Worm (Caenorhabditis elegans): ENCODE data around the gene dnc-2.
A peak's percentile ranks its signal among the peaks of the same experiment; 100 is the strongest.

The dnc-2 gene

DNA sequence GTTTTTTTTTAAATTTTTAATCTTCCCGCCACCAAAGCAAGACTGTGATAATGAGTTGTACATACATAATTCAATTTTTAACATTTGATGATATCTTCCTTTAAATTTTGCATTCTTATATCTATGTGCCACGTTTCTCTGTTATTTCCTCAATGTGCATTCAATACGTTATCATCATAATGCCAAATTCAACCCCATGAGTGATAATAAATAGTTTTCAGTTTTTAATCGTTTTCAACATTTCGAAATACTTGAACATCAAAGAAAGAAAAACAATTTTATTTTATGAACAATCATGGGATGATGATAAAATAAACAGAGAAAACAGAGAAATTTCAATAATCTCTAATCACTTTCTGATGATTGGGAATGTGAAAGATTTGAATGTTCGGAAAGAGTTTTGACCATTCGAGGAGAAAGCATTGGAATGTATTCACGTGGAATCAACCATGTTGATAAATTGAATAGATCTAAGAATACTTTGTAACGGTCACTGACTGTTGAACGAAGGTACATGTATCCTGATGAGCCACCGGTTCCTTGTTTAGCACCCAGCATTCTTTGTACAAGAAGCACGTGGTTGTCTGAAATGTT, 8.1 kb downstream of the dnc-2 start:
- TF ChIP-seq elt-2 (tag; optimal IDR thresholded peaks at IDR 0.05) (peak; percentile 23), hlh-6 (tag; optimal IDR thresholded peaks at IDR 0.05) (no peak), ztf-16 (tag; optimal IDR thresholded peaks at IDR 0.05) (no peak), sdc-2 (tag; optimal IDR thresholded peaks at IDR 0.05) (no peak)

ce11 chrIII:5915926-5916325, 9.6 kb downstream of the dnc-2 start:
- TF ChIP-seq tbx-7 (tag; optimal IDR thresholded peaks at IDR 0.05) (no peak), ttx-3 (tag; optimal IDR thresholded peaks at IDR 0.05) (no peak), ceh-45 (GFP tag; IDR thresholded peaks at IDR 0.05) (no peak), ceh-24 (tag; optimal IDR thresholded peaks at IDR 0.05) (no peak), ceh-14 (tag; optimal IDR thresholded peaks at IDR 0.05) (no peak), elt-2 (tag; optimal IDR thresholded peaks at IDR 0.05) (peak; percentile 94), tbx-2 (tag; optimal IDR thresholded peaks at IDR 0.05) (no peak), elt-4 (tag; optimal IDR thresholded peaks at IDR 0.05) (no peak)

DNA sequence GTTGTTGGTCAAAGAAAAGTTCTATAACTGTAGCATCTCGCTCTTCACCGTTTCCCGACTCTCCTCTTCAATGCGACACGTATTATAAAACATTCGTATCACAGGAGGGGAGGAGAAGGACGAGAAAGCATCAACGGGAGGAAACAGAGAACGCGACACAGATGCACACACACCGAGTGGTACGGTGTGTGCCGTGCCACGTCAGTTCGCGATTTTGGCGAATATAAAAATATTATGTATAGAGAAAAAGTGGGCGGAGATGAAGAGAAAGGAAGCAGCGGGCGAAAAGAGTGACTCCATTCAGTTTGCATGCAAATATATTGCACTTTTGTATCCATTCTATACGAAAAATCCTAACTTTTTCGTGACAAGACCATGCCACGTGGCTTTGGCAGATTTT, 10.8 kb downstream of the dnc-2 start:
- no peak for TF ChIP-seq pax-1 (tag; optimal IDR thresholded peaks at IDR 0.05)
- TF ChIP-seq ceh-2 (tag; optimal IDR thresholded peaks at IDR 0.05), result no peak
- peak; percentile 5 for TF ChIP-seq elt-2 (tag; optimal IDR thresholded peaks at IDR 0.05)
- peak; percentile 55 for TF ChIP-seq nfya-1 (tag; optimal IDR thresholded peaks at IDR 0.05)
- TF ChIP-seq pha-4 (tag; optimal IDR thresholded peaks at IDR 0.05), result no peak
- TF ChIP-seq F13H6.1 (tag; optimal IDR thresholded peaks at IDR 0.05), result no peak
- no peak for TF ChIP-seq odd-2 (tag; optimal IDR thresholded peaks at IDR 0.05)
- TF ChIP-seq che-1 (tag; optimal IDR thresholded peaks at IDR 0.05), result no peak

ce11 chrIII:5908408-5908807, 17.1 kb downstream of the dnc-2 start, which contains the start of gene C28H8.3:
C28H8.3 (plus strand) TSS chrIII:5908700.
- TF ChIP-seq ceh-22 (tag; optimal IDR thresholded peaks at IDR 0.05) (no peak), elt-2 (tag; optimal IDR thresholded peaks at IDR 0.05) (no peak), che-1 (tag; optimal IDR thresholded peaks at IDR 0.05) (no peak), pat-9 (tag; optimal IDR thresholded peaks at IDR 0.05) (no peak), K09A11.1 (tag; optimal IDR thresholded peaks at IDR 0.05; ENCODE audit: insufficient read depth) (no peak), ceh-48 (tag; optimal IDR thresholded peaks at IDR 0.05) (no peak), ceh-2 (tag; optimal IDR thresholded peaks at IDR 0.05) (no peak), ceh-30 (tag; optimal IDR thresholded peaks at IDR 0.05) (no peak), ceh-24 (tag; optimal IDR thresholded peaks at IDR 0.05) (no peak), Y22D7AL.16 (tag; optimal IDR thresholded peaks at IDR 0.05) (no peak), ceh-9 (tag; optimal IDR thresholded peaks at IDR 0.05) (no peak), F13H6.1 (tag; optimal IDR thresholded peaks at IDR 0.05) (no peak), tbx-2 (tag; optimal IDR thresholded peaks at IDR 0.05) (no peak), unc-42 (tag; optimal IDR thresholded peaks at IDR 0.05) (no peak), K02D7.2 (tag; optimal IDR thresholded peaks at IDR 0.05) (no peak)

DNA sequence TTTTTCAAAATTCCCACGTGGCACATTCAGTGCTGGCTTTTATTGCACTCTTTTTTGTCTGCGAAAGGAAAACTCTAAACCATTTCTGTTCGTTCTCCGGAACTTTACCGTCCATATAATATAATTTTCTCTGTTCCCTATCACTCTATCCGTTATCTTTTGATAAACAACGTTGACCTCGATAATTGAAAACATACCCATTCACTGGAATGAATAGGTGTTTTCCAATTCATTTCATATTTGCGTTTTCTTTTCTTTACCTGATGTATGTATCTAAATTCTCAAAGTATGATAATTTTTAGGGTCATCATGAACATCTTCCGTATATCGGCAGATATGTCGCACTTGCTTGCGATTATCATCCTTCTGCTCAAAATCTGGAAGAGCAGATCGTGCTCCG, 18.8 kb downstream of the dnc-2 start, which contains the start of gene erd-2.2:
TSS of gene erd-2.2 (plus strand) at position 301 of the 400 bp plus-strand sequence.
- no peak for TF ChIP-seq C38D4.7 (GFP tag; optimal IDR thresholded peaks at IDR 0.05)
- no peak for TF ChIP-seq ceh-9 (tag; optimal IDR thresholded peaks at IDR 0.05)
- TF ChIP-seq odd-2 (tag; optimal IDR thresholded peaks at IDR 0.05), result no peak

- TF ChIP-seq ceh-14 (tag; optimal IDR thresholded peaks at IDR 0.05), result no peak
- TF ChIP-seq ceh-48 (tag; optimal IDR thresholded peaks at IDR 0.05), result peak; percentile 85
- no peak for TF ChIP-seq nhr-232 (tag; optimal IDR thresholded peaks at IDR 0.05)
Observed at ce11 chrIII:5906059-5906458, 19.5 kb downstream of the dnc-2 start, which contains the start of gene dpff-1. dpff-1 (minus strand) TSS chrIII:5906346.

DNA sequence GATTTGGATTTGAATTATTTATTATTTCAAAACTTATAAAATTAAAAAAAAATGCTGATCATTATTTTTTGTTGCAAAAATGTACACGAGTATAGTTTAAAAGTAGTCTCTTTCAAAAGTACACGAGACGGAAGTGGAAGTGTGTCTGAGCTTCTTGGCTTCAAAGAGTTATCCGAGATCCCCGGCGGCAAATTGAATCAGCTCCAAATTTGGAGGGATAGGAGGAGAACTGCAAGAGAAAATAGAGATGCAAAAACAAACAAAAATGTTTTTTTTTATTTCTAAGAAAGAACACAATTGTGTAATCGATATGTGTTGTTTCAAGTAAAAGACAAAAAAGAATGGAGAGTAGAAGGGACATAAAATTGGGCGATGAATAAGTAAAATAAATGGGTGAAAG, 23.0 kb downstream of the dnc-2 start:
- no peak for TF ChIP-seq ceh-9 (tag; optimal IDR thresholded peaks at IDR 0.05)
- peak; percentile 80 for TF ChIP-seq unc-42 (tag; optimal IDR thresholded peaks at IDR 0.05)
